Fruit fly (Drosophila melanogaster): ENCODE results near the gene CG5167.
A peak's percentile ranks its signal among the peaks of the same experiment; 100 is the strongest.

dm6 chr3R:12405134-12405533 lies 1.2 kb upstream of the CG5167 start:
- TF ChIP-seq Hr96 (GFP tag; optimal IDR thresholded peaks at IDR 0.05) (no peak), Crg-1 (GFP tag; optimal IDR thresholded peaks at IDR 0.05) (no peak), CG7045 (GFP tag; optimal IDR thresholded peaks at IDR 0.05) (no peak), tj (GFP tag; optimal IDR thresholded peaks at IDR 0.05) (no peak), Clk (GFP tag; optimal IDR thresholded peaks at IDR 0.05) (no peak), cic (GFP tag; optimal IDR thresholded peaks at IDR 0.05) (no peak), CG14711 (tag; optimal IDR thresholded peaks at IDR 0.05) (no peak), kay (GFP tag; ENCODE audit: borderline replicate concordance) (peak; percentile 77), pad (GFP tag; optimal IDR thresholded peaks at IDR 0.05) (no peak)

Data from whole organism, adult.